Fruit fly (Drosophila melanogaster) whole organism, embryonic: ENCODE data around the gene CG7519.

Experiments used
- Adf1 ChIP-seq: fragments of 200-800 bp; sonication (Bioruptor generic); IDR thresholded peaks from 2 replicates; pipeline ENCODE4 v1.3.6; 2022; ENCODE audit warnings: missing biosample characterization, missing genetic modification characterization
- Bgb ChIP-seq: fragments of 200-800 bp; sonication (Bioruptor generic); IDR thresholded peaks from 2 replicates; pipeline ENCODE4 v1.3.6; 2022; ENCODE audit warnings: missing biosample characterization, missing genetic modification characterization; ENCODE audit not compliant: partially characterized antibody
- CG10147 ChIP-seq: fragments of 200-800 bp; sonication (Bioruptor generic); optimal IDR thresholded peaks from 2 replicates; lab custom pipeline; 2019; ENCODE audit warnings: missing biosample characterization, mild to moderate bottlenecking, missing genetic modification characterization, moderate library complexity
- CG10267 ChIP-seq: fragments of 200-800 bp; sonication (Bioruptor generic); optimal IDR thresholded peaks from 2 replicates; lab custom pipeline; 2018; ENCODE audit warnings: missing biosample characterization, mild to moderate bottlenecking, missing genetic modification characterization, moderate library complexity
- CG10959 ChIP-seq: fragments of 200-800 bp; sonication (Bioruptor generic); IDR thresholded peaks from 2 replicates; pipeline ENCODE4 v1.3.6; 2022; ENCODE audit warnings: missing biosample characterization, missing genetic modification characterization
- CG12391 ChIP-seq: fragments of 200-800 bp; sonication (Bioruptor generic); optimal IDR thresholded peaks from 3 replicates; lab custom pipeline; 2018; ENCODE audit warnings: missing biosample characterization, mild to moderate bottlenecking, missing genetic modification characterization, moderate library complexity
- CG13775 ChIP-seq: fragments of 200-800 bp; sonication (Bioruptor generic); optimal IDR thresholded peaks from 3 replicates; lab custom pipeline; 2017; ENCODE audit warnings: missing biosample characterization, mild to moderate bottlenecking, missing genetic modification characterization
- CG14860 ChIP-seq: fragments of 200-800 bp; sonication (Bioruptor generic); IDR thresholded peaks from 3 replicates; pipeline ENCODE4 v1.3.6; 2022; ENCODE audit warnings: missing biosample characterization, missing genetic modification characterization; ENCODE audit not compliant: partially characterized antibody
- CG17829 ChIP-seq: fragments of 200-800 bp; optimal IDR thresholded peaks from 2 replicates; lab custom pipeline; 2019; ENCODE audit warnings: missing biosample characterization, mild to moderate bottlenecking, missing genetic modification characterization, moderate library complexity
- CG17912 ChIP-seq: fragments of 200-800 bp; sonication (Bioruptor generic); optimal IDR thresholded peaks from 2 replicates; lab custom pipeline; 2018; ENCODE audit warnings: missing biosample characterization, mild to moderate bottlenecking, missing genetic modification characterization
- CG2678 ChIP-seq: fragments of 200-800 bp; sonication (Bioruptor generic); optimal IDR thresholded peaks from 3 replicates; lab custom pipeline; 2019; ENCODE audit warnings: missing biosample characterization, mild to moderate bottlenecking, missing genetic modification characterization, moderate library complexity
- CG30431 ChIP-seq: fragments of 200-800 bp; sonication (Bioruptor generic); optimal IDR thresholded peaks from 2 replicates; lab custom pipeline; 2017; ENCODE audit warnings: missing biosample characterization, missing genetic modification characterization
- CG4730 ChIP-seq: fragments of 200-800 bp; sonication (Bioruptor generic); IDR thresholded peaks from 2 replicates; pipeline ENCODE4 v1.3.6; 2022; ENCODE audit warnings: missing biosample characterization, missing genetic modification characterization
- CG5245 ChIP-seq: fragments of 200-800 bp; sonication (Bioruptor generic); optimal IDR thresholded peaks from 3 replicates; lab custom pipeline; 2016; ENCODE audit warnings: missing biosample characterization, missing genetic modification characterization
- CG6272 ChIP-seq: fragments of 200-800 bp; sonication (Bioruptor generic); IDR thresholded peaks from 2 replicates; pipeline ENCODE4 v1.3.6; 2022; ENCODE audit warnings: missing biosample characterization, missing genetic modification characterization
- CG6654 ChIP-seq: fragments of 200-800 bp; sonication (Bioruptor generic); optimal IDR thresholded peaks from 2 replicates; lab custom pipeline; 2017; ENCODE audit warnings: missing biosample characterization, mild to moderate bottlenecking, missing genetic modification characterization
- CG6854 ChIP-seq: fragments of 200-800 bp; sonication (Bioruptor generic); optimal IDR thresholded peaks from 3 replicates; lab custom pipeline; 2017; ENCODE audit warnings: missing biosample characterization, mild to moderate bottlenecking, missing genetic modification characterization
- CG7556 ChIP-seq: fragments of 200-800 bp; sonication (Bioruptor generic); optimal IDR thresholded peaks from 2 replicates; lab custom pipeline; 2017; ENCODE audit warnings: missing biosample characterization, mild to moderate bottlenecking, missing genetic modification characterization
- CG7786 ChIP-seq: fragments of 200-800 bp; sonication (Bioruptor generic); optimal IDR thresholded peaks from 2 replicates; lab custom pipeline; 2016; ENCODE audit warnings: missing biosample characterization, missing genetic modification characterization
- CG7839 ChIP-seq: fragments of 200-800 bp; sonication (Bioruptor generic); optimal IDR thresholded peaks from 3 replicates; lab custom pipeline; 2018; ENCODE audit warnings: missing biosample characterization, mild to moderate bottlenecking, missing genetic modification characterization, moderate library complexity
- D ChIP-seq, 2 experiments: fragments of 200-800 bp in 1 of 2; fragments of >200 bp in 1 of 2; sonication (Bioruptor generic) in 1 of 2; optimal IDR thresholded peaks; 2 replicates in 1 of 2; 3 replicates in 1 of 2; lab custom pipeline; 2017; ENCODE audit warnings: mild to moderate bottlenecking in 1 of 2, missing biosample characterization in 1 of 2, missing genetic modification characterization in 1 of 2, missing genetic modification reagents in 1 of 2
- Dek ChIP-seq: fragments of 200-800 bp; sonication (Bioruptor generic); optimal IDR thresholded peaks from 3 replicates; lab custom pipeline; 2019; ENCODE audit warnings: missing biosample characterization, mild to moderate bottlenecking, missing genetic modification characterization, moderate library complexity
- Dref ChIP-seq: fragments of 200-800 bp; sonication (Bioruptor generic); IDR thresholded peaks from 2 replicates; pipeline ENCODE4 v1.3.6; 2022; ENCODE audit warnings: missing biosample characterization, missing genetic modification characterization
- Fer1 ChIP-seq: fragments of 200-800 bp; sonication (Bioruptor generic); optimal IDR thresholded peaks from 2 replicates; lab custom pipeline; 2017; ENCODE audit warnings: missing biosample characterization, mild to moderate bottlenecking, missing genetic modification characterization
- HLH4C ChIP-seq: fragments of 200-800 bp; sonication (Bioruptor generic); IDR thresholded peaks from 3 replicates; pipeline ENCODE4 v1.3.6; 2022; ENCODE audit warnings: missing biosample characterization, missing genetic modification characterization; ENCODE audit not compliant: partially characterized antibody
- Hmr ChIP-seq: fragments of 200-800 bp; sonication (Bioruptor generic); optimal IDR thresholded peaks from 3 replicates; lab custom pipeline; 2017; ENCODE audit warnings: mild to moderate bottlenecking, missing biosample characterization, missing genetic modification reagents, missing genetic modification characterization
- Hr78 ChIP-seq, 2 experiments: fragments of 200-800 bp in 1 of 2; fragments of >200 bp in 1 of 2; sonication (Bioruptor generic) in 1 of 2; optimal IDR thresholded peaks; 2 replicates each; lab custom pipeline; 2017 to 2019; ENCODE audit warnings: missing biosample characterization in 2 of 2, missing genetic modification characterization in 2 of 2, mild to moderate bottlenecking in 1 of 2, moderate library complexity in 1 of 2
- Hsf ChIP-seq: fragments of 200-800 bp; sonication (Bioruptor generic); optimal IDR thresholded peaks from 3 replicates; lab custom pipeline; 2016; ENCODE audit warnings: missing biosample characterization, missing genetic modification characterization
- ab ChIP-seq: fragments of 200-800 bp; sonication (Bioruptor generic); optimal IDR thresholded peaks from 2 replicates; lab custom pipeline; 2016; ENCODE audit warnings: missing biosample characterization, missing genetic modification characterization
- ac ChIP-seq: fragments of 200-800 bp; sonication (Bioruptor generic); optimal IDR thresholded peaks from 3 replicates; lab custom pipeline; 2017; ENCODE audit warnings: missing biosample characterization, mild to moderate bottlenecking, missing genetic modification characterization
- ato ChIP-seq: fragments of 200-800 bp; sonication (Bioruptor generic); IDR thresholded peaks from 2 replicates; pipeline ENCODE4 v1.3.6; 2022; ENCODE audit warnings: missing biosample characterization, missing genetic modification characterization; ENCODE audit not compliant: partially characterized antibody
- az2 ChIP-seq: fragments of 200-800 bp; sonication (Bioruptor generic); optimal IDR thresholded peaks from 3 replicates; lab custom pipeline; 2016; ENCODE audit warnings: missing biosample characterization, missing genetic modification characterization
- bcd ChIP-seq: fragments of 200-800 bp; sonication (Bioruptor generic); optimal IDR thresholded peaks from 2 replicates; lab custom pipeline; 2017; ENCODE audit warnings: missing biosample characterization, mild to moderate bottlenecking, missing genetic modification characterization
- disco-r ChIP-seq: fragments of 200-800 bp; sonication (Bioruptor generic); optimal IDR thresholded peaks from 2 replicates; lab custom pipeline; 2016; ENCODE audit warnings: missing biosample characterization, missing genetic modification characterization
- dysf ChIP-seq: fragments of 200-800 bp; sonication (Bioruptor generic); IDR thresholded peaks from 3 replicates; pipeline ENCODE4 v1.3.6; 2022; ENCODE audit warnings: missing biosample characterization, missing genetic modification characterization
- eyg ChIP-seq: fragments of 200-800 bp; sonication (Bioruptor generic); optimal IDR thresholded peaks from 3 replicates; lab custom pipeline; 2016; ENCODE audit warnings: missing biosample characterization, missing genetic modification characterization
- fu2 ChIP-seq: fragments of 200-800 bp; sonication (Bioruptor generic); optimal IDR thresholded peaks from 2 replicates; lab custom pipeline; 2016; ENCODE audit warnings: missing biosample characterization, missing genetic modification characterization
- gcm2 ChIP-seq: fragments of 200-800 bp; sonication (Bioruptor generic); optimal IDR thresholded peaks from 2 replicates; lab custom pipeline; 2016; ENCODE audit warnings: missing biosample characterization, missing genetic modification characterization
- gt ChIP-seq: fragments of 200-800 bp; sonication (Bioruptor generic); IDR thresholded peaks from 2 replicates; pipeline ENCODE4 v1.3.6; 2022; ENCODE audit warnings: missing biosample characterization, missing genetic modification characterization
- mirr ChIP-seq: fragments of 200-800 bp; sonication (Bioruptor generic); optimal IDR thresholded peaks from 3 replicates; lab custom pipeline; 2018; ENCODE audit warnings: missing biosample characterization, mild to moderate bottlenecking, missing genetic modification characterization
- peb ChIP-seq: fragments of 200-800 bp; sonication (Bioruptor generic); IDR thresholded peaks from 2 replicates; pipeline ENCODE4 v1.3.6; 2022; ENCODE audit warnings: missing biosample characterization, missing genetic modification characterization
- rib ChIP-seq: fragments of 200-800 bp; sonication (Bioruptor generic); IDR thresholded peaks from 2 replicates; pipeline ENCODE4 v1.3.6; 2022; ENCODE audit warnings: missing biosample characterization, missing genetic modification characterization
- salm ChIP-seq: fragments of 200-800 bp; sonication (Bioruptor generic); optimal IDR thresholded peaks from 2 replicates; lab custom pipeline; 2018; ENCODE audit warnings: missing biosample characterization, mild to moderate bottlenecking, missing genetic modification characterization
- seq ChIP-seq: fragments of 200-800 bp; sonication (Bioruptor generic); IDR thresholded peaks from 2 replicates; pipeline ENCODE4 v1.3.6; 2022; ENCODE audit warnings: missing biosample characterization, missing genetic modification characterization
- sima ChIP-seq: fragments of 200-800 bp; sonication (Bioruptor generic); optimal IDR thresholded peaks from 2 replicates; lab custom pipeline; 2016; ENCODE audit warnings: missing biosample characterization, missing genetic modification characterization
- slou ChIP-seq: fragments of 200-800 bp; sonication (Bioruptor generic); optimal IDR thresholded peaks from 3 replicates; lab custom pipeline; 2016; ENCODE audit warnings: missing biosample characterization, missing genetic modification characterization
- tup ChIP-seq: fragments of 200-800 bp; sonication (Bioruptor generic); optimal IDR thresholded peaks from 2 replicates; lab custom pipeline; 2016; ENCODE audit warnings: missing biosample characterization, mild to moderate bottlenecking, missing genetic modification characterization, moderate library complexity
- unc-4 ChIP-seq: fragments of 200-800 bp; sonication (Bioruptor generic); IDR thresholded peaks from 2 replicates; pipeline ENCODE4 v1.3.6; 2022; ENCODE audit warnings: missing biosample characterization, missing genetic modification characterization; ENCODE audit not compliant: partially characterized antibody

CG7519 gene

dm6 chr3L:21533270-21533948 lies 40.5 kb downstream of the CG7519 start, which contains the start of gene Mkrn1 (continued):
- no peak for TF ChIP-seq CG7556
- no peak for TF ChIP-seq salm
- TF ChIP-seq rib (GFP tag; lab: Robert Waterston, UW): no peak
- TF ChIP-seq CG6854 (GFP tag; lab: Kevin White, UChicago): no peak
- TF ChIP-seq Hr78 (GFP tag; optimal IDR thresholded peaks at IDR 0.05; lab: Kevin White, UChicago): no peak
- TF ChIP-seq seq: no peak
- TF ChIP-seq disco-r (GFP tag; lab: Kevin White, UChicago): no peak
- TF ChIP-seq Adf1 (GFP tag; lab: Robert Waterston, UW): no peak
- TF ChIP-seq CG10147 (GFP tag; lab: Kevin White, UChicago): no peak
- TF ChIP-seq Hsf (GFP tag; lab: Kevin White, UChicago): no peak
- TF ChIP-seq CG5245: no peak
- TF ChIP-seq CG17912: no peak
- TF ChIP-seq D (optimal IDR thresholded peaks at IDR 0.05; lab: Kevin White, UChicago): peak; percentile 67
- no peak for TF ChIP-seq D (GFP tag; optimal IDR thresholded peaks at IDR 0.05; lab: Kevin White, UChicago)
- TF ChIP-seq Hmr (GFP tag; lab: Kevin White, UChicago): no peak
- peak; percentile 41; the same call in 1 of the 2 replicates for TF ChIP-seq unc-4 (GFP tag; lab: Robert Waterston, UW)
- TF ChIP-seq CG30431 (GFP tag; lab: Kevin White, UChicago): no peak
- TF ChIP-seq Bgb: peak; percentile 84
- TF ChIP-seq eyg (GFP tag; lab: Kevin White, UChicago): no peak
- TF ChIP-seq mirr: no peak
- TF ChIP-seq CG4730: no peak
- TF ChIP-seq CG10267: peak; percentile 47
- TF ChIP-seq bcd: no peak

DNA sequence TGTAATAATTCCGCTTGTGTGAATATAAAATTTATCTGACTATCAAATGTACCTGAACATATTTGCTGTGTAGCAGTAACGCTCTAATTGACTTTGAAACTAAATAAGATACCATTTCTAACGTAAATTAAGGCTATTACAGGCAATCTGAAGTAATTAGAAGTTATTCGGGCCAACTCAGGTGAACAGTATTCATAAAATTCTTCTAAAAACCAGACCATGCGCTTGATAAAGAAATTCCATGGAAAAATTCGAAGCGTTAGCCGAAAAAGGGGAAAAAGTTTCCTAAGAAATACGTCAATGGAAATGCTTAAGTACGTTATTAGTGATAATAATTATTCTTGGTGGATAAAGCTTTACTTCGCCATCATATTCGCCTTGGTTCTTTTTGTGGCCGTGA lies 41.5 kb downstream of the CG7519 start, which contains the start of gene ppk5:
Gene ppk5, plus strand, starts transcription at position 301 of the 400 bp plus-strand sequence.
- TF ChIP-seq slou (no peak), az2 (no peak)

DNA sequence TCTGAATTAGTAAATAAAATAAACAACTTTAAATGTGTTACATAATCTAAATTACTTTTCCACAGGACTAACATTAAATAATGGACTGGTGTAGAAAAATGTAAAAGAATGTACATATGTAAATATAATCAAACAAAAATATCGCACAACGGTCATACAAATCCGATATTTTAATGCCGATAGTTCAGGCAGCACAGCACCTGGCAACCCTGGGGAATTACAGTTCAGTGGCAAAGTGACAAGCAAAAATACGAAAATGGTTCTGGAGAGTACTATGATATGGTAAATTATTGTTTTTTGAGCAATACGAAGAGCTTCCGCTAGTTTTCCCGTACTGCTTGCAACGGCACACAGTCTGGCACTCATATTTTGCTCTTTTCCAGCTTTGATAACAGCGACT lies 44.0 kb downstream of the CG7519 start, which contains the start of gene Rpn10:
Gene Rpn10, plus strand, starts transcription at position 144 of the 400 bp plus-strand sequence.
- peak; percentile 57 for TF ChIP-seq CG12391 (tag; lab: Kevin White, UChicago)
- no peak for TF ChIP-seq CG5245
- TF ChIP-seq CG7786 (GFP tag; lab: Kevin White, UChicago): no peak
- TF ChIP-seq CG2678 (tag; lab: Kevin White, UChicago): no peak
- no peak for TF ChIP-seq peb (GFP tag; lab: Robert Waterston, UW)
- TF ChIP-seq CG7839 (tag; lab: Kevin White, UChicago): no peak
- peak; percentile 97 for TF ChIP-seq CG14860
- TF ChIP-seq CG13775 (GFP tag; lab: Kevin White, UChicago): no peak
- TF ChIP-seq gcm2 (GFP tag; lab: Kevin White, UChicago): no peak
- TF ChIP-seq dysf (GFP tag; lab: Robert Waterston, UW): no peak
- TF ChIP-seq Dref (GFP tag; lab: Robert Waterston, UW): no peak; the same call in 1 of the 2 replicates
- peak in 1 of 2 experiments; percentile 99 for TF ChIP-seq Hr78 (GFP tag; optimal IDR thresholded peaks at IDR 0.05; lab: Kevin White, UChicago)
- TF ChIP-seq gt (GFP tag; lab: Robert Waterston, UW): no peak
- peak; percentile 97 for TF ChIP-seq ato (GFP tag; lab: Robert Waterston, UW)
- TF ChIP-seq tup (GFP tag; lab: Kevin White, UChicago): no peak
- no peak for TF ChIP-seq sima (GFP tag; lab: Kevin White, UChicago)
- TF ChIP-seq fu2 (GFP tag; lab: Kevin White, UChicago): no peak
- no peak for TF ChIP-seq ac (GFP tag; lab: Kevin White, UChicago)
- peak; percentile 95 for TF ChIP-seq HLH4C (GFP tag; lab: Robert Waterston, UW)
- TF ChIP-seq Fer1 (GFP tag; lab: Kevin White, UChicago): peak; percentile 13
- TF ChIP-seq CG17829 (tag; lab: Kevin White, UChicago): peak; percentile 58
- no peak for TF ChIP-seq CG10959 (GFP tag; lab: Robert Waterston, UW)
- TF ChIP-seq CG6272 (GFP tag; lab: Robert Waterston, UW): no peak
- TF ChIP-seq ab (GFP tag; lab: Kevin White, UChicago): no peak
- no peak for TF ChIP-seq CG6654
- TF ChIP-seq Dek: no peak
